Worm (Caenorhabditis elegans) whole organism, L3 larva: ENCODE data around the gene dpy-19.

ENCODE experiments used
- R02D3.7 ChIP-seq: fragments of 150-350 bp; optimal IDR thresholded peaks from 2 replicates; lab custom pipeline; 2014; ENCODE audit warnings: missing biosample characterization, missing genetic modification characterization
- ZK546.5 ChIP-seq: sonication (generic microtip); optimal IDR thresholded peaks from 2 replicates; lab custom pipeline; 2017; ENCODE audit warnings: missing biosample characterization, missing genetic modification characterization
- aly-2 ChIP-seq: fragments of 150-350 bp; optimal IDR thresholded peaks from 2 replicates; lab custom pipeline; 2014; ENCODE audit warnings: missing biosample characterization, missing genetic modification characterization
- ama-1 ChIP-seq: fragments of 150-350 bp; optimal IDR thresholded peaks from 2 replicates; lab custom pipeline; 2018
- ceh-16 ChIP-seq: sonication (generic microtip); optimal IDR thresholded peaks from 2 replicates; lab custom pipeline; 2017; ENCODE audit warnings: missing biosample characterization, missing genetic modification characterization
- ceh-82 ChIP-seq: fragments of 150-350 bp; optimal IDR thresholded peaks from 2 replicates; lab custom pipeline; 2014; ENCODE audit warnings: missing biosample characterization, missing genetic modification characterization
- ceh-9 ChIP-seq: sonication (generic microtip); optimal IDR thresholded peaks from 2 replicates; lab custom pipeline; 2018; ENCODE audit warnings: missing biosample characterization, missing genetic modification characterization
- daf-12 ChIP-seq: fragments of 150-350 bp; optimal IDR thresholded peaks from 2 replicates; lab custom pipeline; 2014; ENCODE audit warnings: missing biosample characterization, missing genetic modification reagents, missing genetic modification characterization
- egl-27 ChIP-seq: sonication (generic microtip); optimal IDR thresholded peaks from 4 replicates; lab custom pipeline; 2017; ENCODE audit warnings: missing biosample characterization, missing genetic modification reagents, missing genetic modification characterization
- egl-5 ChIP-seq: fragments of 150-350 bp; optimal IDR thresholded peaks from 2 replicates; lab custom pipeline; 2017; ENCODE audit warnings: missing biosample characterization, missing genetic modification reagents, missing genetic modification characterization, inconsistent platforms
- elt-1 ChIP-seq: fragments of 150-350 bp; optimal IDR thresholded peaks from 2 replicates; lab custom pipeline; 2014; ENCODE audit warnings: missing biosample characterization, missing genetic modification characterization
- elt-2 ChIP-seq: sonication (generic microtip); optimal IDR thresholded peaks from 2 replicates; lab custom pipeline; 2016; ENCODE audit warnings: missing genetic modification reagents, mild to moderate bottlenecking, missing genetic modification characterization, missing compliant biosample characterization
- eor-1 ChIP-seq, 2 experiments: fragments of 150-350 bp; optimal IDR thresholded peaks; 2 replicates each; lab custom pipeline; 2014 to 2018; ENCODE audit warnings: missing biosample characterization in 2 of 2, missing genetic modification characterization in 2 of 2
- fkh-10 ChIP-seq: sonication (generic microtip); optimal IDR thresholded peaks from 2 replicates; lab custom pipeline; 2017; ENCODE audit warnings: missing biosample characterization, missing genetic modification reagents, missing genetic modification characterization
- fos-1 ChIP-seq: fragments of 150-350 bp; optimal IDR thresholded peaks from 2 replicates; lab custom pipeline; 2014; ENCODE audit warnings: missing biosample characterization, missing genetic modification characterization
- jun-1 ChIP-seq: fragments of 150-350 bp; optimal IDR thresholded peaks from 2 replicates; lab custom pipeline; 2014; ENCODE audit warnings: missing biosample characterization, missing genetic modification reagents, missing genetic modification characterization
- lin-15B ChIP-seq: fragments of 150-350 bp; optimal IDR thresholded peaks from 2 replicates; lab custom pipeline; 2014; ENCODE audit warnings: missing biosample characterization, missing genetic modification characterization
- lin-39 ChIP-seq: fragments of 150-350 bp; optimal IDR thresholded peaks from 2 replicates; lab custom pipeline; 2018; ENCODE audit warnings: missing biosample characterization, missing genetic modification reagents, missing genetic modification characterization
- mml-1 ChIP-seq: fragments of 150-350 bp; sonication (generic microtip); optimal IDR thresholded peaks from 3 replicates; lab custom pipeline; 2014; ENCODE audit warnings: missing biosample characterization, missing genetic modification characterization
- nfya-1 ChIP-seq: sonication (generic microtip); optimal IDR thresholded peaks from 2 replicates; lab custom pipeline; 2017; ENCODE audit warnings: missing genetic modification characterization, mild to moderate bottlenecking, missing compliant biosample characterization, antibody characterized with exemption, moderate library complexity; ENCODE audit not compliant: insufficient read depth
- nhr-11 ChIP-seq: fragments of 150-350 bp; optimal IDR thresholded peaks from 2 replicates; lab custom pipeline; 2014; ENCODE audit warnings: missing biosample characterization, missing genetic modification characterization
- nhr-12 ChIP-seq: fragments of 150-350 bp; optimal IDR thresholded peaks from 2 replicates; lab custom pipeline; 2014; ENCODE audit warnings: missing biosample characterization, missing genetic modification characterization
- nhr-23 ChIP-seq: fragments of 150-350 bp; optimal IDR thresholded peaks from 2 replicates; lab custom pipeline; 2014; ENCODE audit warnings: missing biosample characterization, missing genetic modification reagents, missing genetic modification characterization
- nhr-237 ChIP-seq: fragments of 150-350 bp; optimal IDR thresholded peaks from 2 replicates; lab custom pipeline; 2014; ENCODE audit warnings: missing biosample characterization, missing genetic modification characterization
- nhr-25 ChIP-seq: sonication (generic microtip); optimal IDR thresholded peaks from 2 replicates; lab custom pipeline; 2017; ENCODE audit warnings: missing biosample characterization, missing genetic modification characterization
- nhr-76 ChIP-seq: fragments of 150-350 bp; sonication (generic microtip); optimal IDR thresholded peaks from 5 replicates; lab custom pipeline; 2014; ENCODE audit warnings: missing biosample characterization, missing genetic modification characterization
- nhr-77 ChIP-seq: fragments of 150-350 bp; optimal IDR thresholded peaks from 2 replicates; lab custom pipeline; 2014; ENCODE audit warnings: missing biosample characterization, missing genetic modification characterization
- pha-4 ChIP-seq: fragments of 150-350 bp; optimal IDR thresholded peaks from 2 replicates; lab custom pipeline; 2014; ENCODE audit warnings: missing biosample characterization, missing genetic modification reagents, missing genetic modification characterization
- pqm-1 ChIP-seq: fragments of 150-350 bp; optimal IDR thresholded peaks from 2 replicates; lab custom pipeline; 2017; ENCODE audit warnings: missing biosample characterization, missing genetic modification characterization, inconsistent platforms
- skn-1 ChIP-seq: fragments of 150-350 bp; optimal IDR thresholded peaks from 2 replicates; lab custom pipeline; 2014; ENCODE audit warnings: missing biosample characterization, missing genetic modification characterization
- snpc-4 ChIP-seq: fragments of 150-350 bp; optimal IDR thresholded peaks from 2 replicates; lab custom pipeline; 2014; ENCODE audit warnings: missing biosample characterization, missing genetic modification characterization
- unc-39 ChIP-seq: sonication (generic microtip); optimal IDR thresholded peaks from 4 replicates; lab custom pipeline; 2017; ENCODE audit warnings: missing biosample characterization, missing genetic modification characterization
- zag-1 ChIP-seq: fragments of 150-350 bp; optimal IDR thresholded peaks from 2 replicates; lab custom pipeline; 2014; ENCODE audit warnings: missing biosample characterization, missing genetic modification characterization
- ztf-4 ChIP-seq: fragments of 150-350 bp; optimal IDR thresholded peaks from 2 replicates; lab custom pipeline; 2014; ENCODE audit warnings: missing biosample characterization, missing genetic modification characterization

The dpy-19 gene

DNA sequence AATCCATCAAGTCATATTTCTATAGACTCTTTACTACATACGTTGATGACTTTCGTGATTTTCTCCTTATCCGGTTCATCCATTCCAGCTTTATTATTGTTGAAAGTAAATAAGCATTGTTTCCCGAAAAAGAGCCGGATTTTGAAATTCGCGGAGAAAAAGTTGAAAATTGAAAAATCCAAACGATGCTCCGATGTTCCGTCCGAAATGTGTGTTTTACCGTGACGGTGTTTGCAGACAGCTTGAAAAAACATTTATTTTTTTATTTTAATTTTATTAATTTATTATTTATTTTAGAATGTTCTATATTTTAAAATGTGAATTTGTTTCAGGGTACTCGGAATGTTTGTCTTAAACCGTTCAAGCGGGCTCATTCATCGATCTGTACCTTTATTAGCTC, 36.4 kb downstream of the dpy-19 start, which contains the start of gene dnj-10 (continued):
- TF ChIP-seq nhr-23: peak; percentile 60
- no peak for TF ChIP-seq ama-1 (lab: Kevin White, UChicago)
- TF ChIP-seq nfya-1 (tag; lab: Kevin White, UChicago): peak; percentile 72
- TF ChIP-seq mml-1: no peak
- TF ChIP-seq ceh-9 (tag; lab: Kevin White, UChicago): no peak

DNA sequence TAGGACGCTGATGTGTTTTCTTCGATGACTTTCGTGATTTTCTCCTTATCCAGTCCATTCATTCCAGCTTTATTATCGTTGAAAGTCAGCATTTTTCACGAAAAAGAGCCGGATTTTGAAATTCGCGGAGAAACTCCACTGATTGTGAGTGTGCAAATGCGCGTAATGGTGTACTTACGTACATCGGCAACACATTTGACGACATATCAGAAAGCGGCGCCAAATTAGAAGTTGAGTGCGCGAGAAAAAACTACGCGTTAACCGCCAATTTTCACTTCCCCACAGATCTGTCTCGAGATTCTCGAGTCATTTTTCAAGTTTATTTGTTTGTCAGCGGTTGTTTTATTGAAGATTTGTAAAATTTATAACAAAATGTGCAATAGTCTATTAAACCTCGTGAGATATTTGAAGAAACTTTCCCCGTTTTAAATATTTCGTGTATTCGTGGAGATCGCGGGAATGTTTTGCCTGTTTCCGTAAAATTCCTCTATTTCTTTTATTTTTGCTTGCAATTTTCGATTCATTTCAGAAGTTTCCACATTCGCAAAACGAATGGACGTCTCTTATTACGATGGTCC, 38.8 kb downstream of the dpy-19 start, which contains the start of the genes polk-1 and gpr-1:
TSS of gene polk-1 (minus strand) at position 186 of the 578 bp plus-strand sequence.
TSS of gene gpr-1 (plus strand) at position 528 of the 578 bp plus-strand sequence.
- TF ChIP-seq aly-2 (tag; lab: Kevin White, UChicago) (no peak), ama-1 (lab: Kevin White, UChicago) (no peak), pha-4 (no peak), ceh-82 (tag; lab: Kevin White, UChicago) (no peak), ceh-16 (no peak), zag-1 (tag; lab: Kevin White, UChicago) (no peak), fos-1 (tag; lab: Kevin White, UChicago) (no peak), lin-39 (tag; lab: Kevin White, UChicago) (peak; percentile 6), egl-27 (no peak), lin-15B (peak; percentile 57), nfya-1 (tag; lab: Kevin White, UChicago) (peak; percentile 36), R02D3.7 (tag; lab: Kevin White, UChicago) (no peak)

DNA sequence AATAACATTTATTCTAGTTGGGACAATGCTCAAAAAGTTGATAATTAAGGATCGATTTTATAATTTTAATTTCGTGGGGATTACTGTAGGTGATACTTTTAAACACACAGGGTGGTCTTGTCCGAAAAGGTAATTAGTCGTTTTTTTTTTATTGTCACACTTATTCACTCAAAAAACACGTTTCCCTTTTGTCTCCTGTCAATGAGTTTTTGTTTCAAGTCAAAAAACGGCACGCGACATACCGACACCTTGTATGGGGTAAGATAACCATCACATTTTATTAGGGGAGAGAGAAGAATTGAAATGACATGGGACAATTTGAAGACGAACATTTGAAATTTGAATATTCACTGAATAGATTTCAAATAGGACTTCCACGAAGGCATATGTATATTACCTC, 42.2 kb downstream of the dpy-19 start:
- TF ChIP-seq elt-1 (peak; percentile 16), fos-1 (tag; lab: Kevin White, UChicago) (no peak), nhr-25 (peak; percentile 57), nhr-237 (tag; lab: Kevin White, UChicago) (no peak), snpc-4 (tag; lab: Kevin White, UChicago) (no peak)
- TF ChIP-seq, all 47 proteins: peak for 2

ce11 chrIII:8622435-8622834, 44.8 kb downstream of the dpy-19 start, which contains the start of gene ceh-16:
ceh-16 (plus strand) TSS chrIII:8622735.
- TF ChIP-seq pqm-1 (tag; lab: Kevin White, UChicago) (no peak), eor-1 (tag; optimal IDR thresholded peaks at IDR 0.05; lab: Kevin White, UChicago) (no peak), egl-27 (no peak), nhr-12 (tag; lab: Kevin White, UChicago) (no peak), nhr-76 (tag; lab: Kevin White, UChicago) (no peak), ceh-82 (tag; lab: Kevin White, UChicago) (no peak), lin-39 (tag; lab: Kevin White, UChicago) (no peak)

DNA sequence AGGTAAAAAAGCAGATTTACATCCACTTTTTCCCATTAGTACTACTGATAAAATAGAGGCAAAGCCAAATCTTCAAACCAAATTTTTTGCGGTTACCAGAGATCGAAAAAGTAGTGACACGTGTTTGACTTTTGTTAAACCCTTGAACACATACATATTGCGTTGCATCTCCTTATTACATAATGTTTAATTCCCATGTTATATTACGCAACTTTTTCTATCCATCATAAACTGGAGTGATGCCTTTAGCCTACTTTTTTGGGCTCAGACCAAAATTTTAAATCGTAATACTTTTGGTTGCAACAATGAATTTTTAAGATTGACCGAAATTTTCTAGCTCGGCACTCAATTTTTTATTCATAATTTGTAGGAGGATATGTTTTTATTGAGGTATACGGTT, 45.3 kb downstream of the dpy-19 start:
- TF ChIP-seq nhr-12 (tag; lab: Kevin White, UChicago) (no peak), ZK546.5 (tag; lab: Kevin White, UChicago) (no peak), nhr-237 (tag; lab: Kevin White, UChicago) (no peak), ztf-4 (tag; lab: Kevin White, UChicago) (no peak), lin-15B (no peak), ama-1 (lab: Kevin White, UChicago) (no peak), elt-2 (no peak), jun-1 (tag; lab: Kevin White, UChicago) (no peak), zag-1 (tag; lab: Kevin White, UChicago) (no peak), fkh-10 (GFP tag; lab: Kevin White, UChicago) (no peak), egl-5 (tag; lab: Kevin White, UChicago) (no peak), daf-12 (no peak), ceh-16 (no peak), skn-1 (no peak), nhr-11 (no peak), unc-39 (tag; lab: Kevin White, UChicago) (no peak), nhr-77 (tag; lab: Kevin White, UChicago) (no peak)
- TF ChIP-seq, all 47 proteins: peak for 0
